Fruit fly (Drosophila melanogaster) Kc167 (cell line): ENCODE data around the gene CG31886.

ENCODE experiments used
- Sin3A ChIP-seq: fragments of >200 bp; optimal IDR thresholded peaks from 2 replicates; lab custom pipeline; 2018; ENCODE audit warnings: missing external identifiers
- h ChIP-seq: fragments of >200 bp; optimal IDR thresholded peaks from 3 replicates; lab custom pipeline; 2018; ENCODE audit warnings: missing external identifiers
- insv ChIP-seq: fragments of >200 bp; optimal IDR thresholded peaks from 3 replicates; lab custom pipeline; 2018; ENCODE audit warnings: missing external identifiers

DNA sequence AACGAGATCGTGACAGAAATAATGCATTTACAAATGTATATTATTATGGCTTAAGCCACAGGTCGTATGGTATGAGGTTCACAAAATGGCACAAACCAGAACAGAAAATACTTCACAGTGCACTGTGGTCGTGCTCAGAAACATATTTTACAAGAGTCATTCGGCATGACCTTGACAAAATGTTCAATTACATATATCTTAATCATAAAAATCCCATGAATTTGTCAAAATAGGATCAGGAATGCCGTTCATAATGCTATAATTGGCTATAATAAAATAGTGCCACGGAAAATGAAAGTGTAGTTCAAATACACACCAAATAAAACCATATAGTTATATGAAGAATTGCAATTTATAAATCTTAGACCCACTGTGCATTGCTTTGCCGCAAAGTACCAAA is 39.2 kb downstream of the CG31886 start:
- TF ChIP-seq h (lab: Kevin White, UChicago) (no peak), Sin3A (no peak), insv (no peak)
